Fruit fly (Drosophila melanogaster) whole organism, embryonic: ENCODE measurements around the gene Sec20.

Experiments
- Adf1 ChIP-seq: fragments of 200-800 bp; sonication (Bioruptor generic); IDR thresholded peaks from 2 replicates; pipeline ENCODE4 v1.3.6; 2022; ENCODE audit warnings: missing biosample characterization, missing genetic modification characterization
- B-H2 ChIP-seq: fragments of 200-800 bp; sonication (Bioruptor generic); optimal IDR thresholded peaks from 2 replicates; lab custom pipeline; 2018; ENCODE audit warnings: missing biosample characterization, mild to moderate bottlenecking, missing genetic modification characterization
- Blimp-1 ChIP-seq: fragments of 200-800 bp; sonication (Bioruptor generic); optimal IDR thresholded peaks from 3 replicates; lab custom pipeline; 2018; ENCODE audit warnings: missing biosample characterization, missing genetic modification characterization, mild to moderate bottlenecking, moderate library complexity, missing genetic modification reagents
- CG15479 ChIP-seq: fragments of 200-800 bp; sonication (Bioruptor generic); optimal IDR thresholded peaks from 3 replicates; lab custom pipeline; 2019; ENCODE audit warnings: missing biosample characterization, mild to moderate bottlenecking, missing genetic modification characterization, moderate library complexity
- CG15601 ChIP-seq: fragments of 200-800 bp; sonication (Bioruptor generic); optimal IDR thresholded peaks from 3 replicates; lab custom pipeline; 2019; ENCODE audit warnings: missing biosample characterization, mild to moderate bottlenecking, missing genetic modification characterization, moderate library complexity
- CG1602 ChIP-seq: fragments of 200-800 bp; sonication (Bioruptor generic); optimal IDR thresholded peaks from 3 replicates; lab custom pipeline; 2016; ENCODE audit warnings: missing biosample characterization, missing genetic modification characterization
- CG17568 ChIP-seq: fragments of 200-800 bp; sonication (Bioruptor generic); optimal IDR thresholded peaks from 2 replicates; lab custom pipeline; 2018; ENCODE audit warnings: missing biosample characterization, mild to moderate bottlenecking, missing genetic modification characterization, moderate library complexity
- CG2120 ChIP-seq: fragments of 200-800 bp; sonication (Bioruptor generic); optimal IDR thresholded peaks from 3 replicates; lab custom pipeline; 2016; ENCODE audit warnings: missing biosample characterization, missing genetic modification characterization
- CG2129 ChIP-seq: fragments of 200-800 bp; sonication (Bioruptor generic); IDR thresholded peaks from 2 replicates; pipeline ENCODE4 v1.3.6; 2022; ENCODE audit warnings: missing biosample characterization, missing genetic modification characterization; ENCODE audit not compliant: partially characterized antibody
- CG3281 ChIP-seq: fragments of 200-800 bp; sonication (Bioruptor generic); optimal IDR thresholded peaks from 3 replicates; lab custom pipeline; 2017; ENCODE audit warnings: missing biosample characterization, mild to moderate bottlenecking, missing genetic modification characterization
- CG3838 ChIP-seq: fragments of 200-800 bp; sonication (Bioruptor generic); optimal IDR thresholded peaks from 3 replicates; lab custom pipeline; 2016; ENCODE audit warnings: missing biosample characterization, missing genetic modification characterization
- CG6765 ChIP-seq: fragments of 200-800 bp; sonication (Bioruptor generic); optimal IDR thresholded peaks from 3 replicates; lab custom pipeline; 2017; ENCODE audit warnings: missing biosample characterization, mild to moderate bottlenecking, missing genetic modification characterization
- CG7963 ChIP-seq: fragments of 200-800 bp; sonication (Bioruptor generic); IDR thresholded peaks from 3 replicates; pipeline ENCODE4 v1.3.6; 2022; ENCODE audit warnings: missing biosample characterization, missing genetic modification characterization; ENCODE audit not compliant: partially characterized antibody
- CG7987 ChIP-seq: fragments of 200-800 bp; sonication (Bioruptor generic); optimal IDR thresholded peaks from 2 replicates; lab custom pipeline; 2018; ENCODE audit warnings: missing biosample characterization, mild to moderate bottlenecking, missing genetic modification characterization, moderate library complexity
- CoRest ChIP-seq: fragments of 200-800 bp; sonication (Bioruptor generic); optimal IDR thresholded peaks from 3 replicates; lab custom pipeline; 2018; ENCODE audit warnings: missing biosample characterization, mild to moderate bottlenecking, missing genetic modification characterization, moderate library complexity
- Dad ChIP-seq: fragments of 200-800 bp; sonication (Bioruptor generic); optimal IDR thresholded peaks from 3 replicates; lab custom pipeline; 2016; ENCODE audit warnings: missing biosample characterization, missing genetic modification characterization
- Deaf1 ChIP-seq: fragments of 200-800 bp; optimal IDR thresholded peaks from 3 replicates; lab custom pipeline; 2019; ENCODE audit warnings: missing biosample characterization, mild to moderate bottlenecking, missing genetic modification characterization, moderate library complexity
- Dfd ChIP-seq, 2 experiments: fragments of >200 bp; optimal IDR thresholded peaks; 2 replicates each; lab custom pipeline; 2017; ENCODE audit warnings: missing biosample characterization in 2 of 2, missing genetic modification characterization in 2 of 2
- Dll ChIP-seq: fragments of 200-800 bp; sonication (Bioruptor generic); IDR thresholded peaks from 4 replicates; pipeline ENCODE4 v1.3.6; 2022; ENCODE audit warnings: missing biosample characterization, missing genetic modification characterization; ENCODE audit not compliant: partially characterized antibody
- Doc3 ChIP-seq: fragments of 200-800 bp; sonication (Bioruptor generic); IDR thresholded peaks from 3 replicates; pipeline ENCODE4 v1.3.6; 2022; ENCODE audit warnings: missing biosample characterization, missing genetic modification characterization; ENCODE audit not compliant: partially characterized antibody
- Dref ChIP-seq: fragments of 200-800 bp; sonication (Bioruptor generic); IDR thresholded peaks from 2 replicates; pipeline ENCODE4 v1.3.6; 2022; ENCODE audit warnings: missing biosample characterization, missing genetic modification characterization
- Fer2 ChIP-seq: fragments of 200-800 bp; sonication (Bioruptor generic); optimal IDR thresholded peaks from 2 replicates; lab custom pipeline; 2018; ENCODE audit warnings: missing biosample characterization, mild to moderate bottlenecking, missing genetic modification characterization, moderate library complexity
- Gug ChIP-seq: fragments of 200-800 bp; sonication (Bioruptor generic); IDR thresholded peaks from 4 replicates; pipeline ENCODE4 v1.3.6; 2022; ENCODE audit warnings: missing biosample characterization, missing genetic modification characterization
- H15 ChIP-seq: fragments of 200-800 bp; sonication (Bioruptor generic); IDR thresholded peaks from 3 replicates; pipeline ENCODE4 v1.3.6; 2022; ENCODE audit warnings: missing biosample characterization, missing genetic modification characterization
- Hsf ChIP-seq: fragments of 200-800 bp; sonication (Bioruptor generic); optimal IDR thresholded peaks from 3 replicates; lab custom pipeline; 2016; ENCODE audit warnings: missing biosample characterization, missing genetic modification characterization
- Lpt ChIP-seq: fragments of >200 bp; optimal IDR thresholded peaks from 2 replicates; lab custom pipeline; 2018; ENCODE audit warnings: missing biosample characterization, missing genetic modification characterization
- Sry-β ChIP-seq: fragments of 200-800 bp; sonication (Bioruptor generic); optimal IDR thresholded peaks from 2 replicates; lab custom pipeline; 2018; ENCODE audit warnings: missing biosample characterization, mild to moderate bottlenecking, missing genetic modification characterization, moderate library complexity
- Xbp1 ChIP-seq: fragments of 200-800 bp; sonication (Bioruptor generic); optimal IDR thresholded peaks from 3 replicates; lab custom pipeline; 2016; ENCODE audit warnings: missing biosample characterization, mild to moderate bottlenecking, missing genetic modification characterization
- ab ChIP-seq: fragments of 200-800 bp; sonication (Bioruptor generic); optimal IDR thresholded peaks from 2 replicates; lab custom pipeline; 2016; ENCODE audit warnings: missing biosample characterization, missing genetic modification characterization
- ap ChIP-seq: fragments of 200-800 bp; sonication (Bioruptor generic); IDR thresholded peaks from 2 replicates; pipeline ENCODE4 v1.3.6; 2022; ENCODE audit warnings: missing biosample characterization, missing genetic modification characterization
- bcd ChIP-seq: fragments of 200-800 bp; sonication (Bioruptor generic); optimal IDR thresholded peaks from 2 replicates; lab custom pipeline; 2017; ENCODE audit warnings: missing biosample characterization, mild to moderate bottlenecking, missing genetic modification characterization
- bowl ChIP-seq: fragments of 200-800 bp; sonication (Bioruptor generic); IDR thresholded peaks from 2 replicates; pipeline ENCODE4 v1.3.6; 2022; ENCODE audit warnings: missing biosample characterization, missing genetic modification characterization
- chif ChIP-seq, 2 experiments: fragments of 200-800 bp; sonication (Bioruptor generic); optimal IDR thresholded peaks; 3 replicates each; lab custom pipeline; 2016; ENCODE audit warnings: missing biosample characterization in 2 of 2, missing genetic modification characterization in 2 of 2
- dan ChIP-seq: fragments of 200-800 bp; sonication (Bioruptor generic); IDR thresholded peaks from 2 replicates; pipeline ENCODE4 v1.3.6; 2022; ENCODE audit warnings: missing biosample characterization, missing genetic modification characterization
- danr ChIP-seq: fragments of 200-800 bp; sonication (Bioruptor generic); IDR thresholded peaks from 2 replicates; pipeline ENCODE4 v1.3.6; 2022; ENCODE audit warnings: missing biosample characterization, missing genetic modification characterization
- esg ChIP-seq: fragments of 200-800 bp; sonication (Bioruptor generic); conservative IDR thresholded peaks from 2 replicates; pipeline ENCODE4 v1.3.6; 2022; ENCODE audit warnings: missing biosample characterization, missing genetic modification characterization
- eve ChIP-seq, 2 experiments: fragments of >200 bp; optimal IDR thresholded peaks; 2 replicates each; lab custom pipeline; 2017; ENCODE audit warnings: missing biosample characterization in 2 of 2, missing genetic modification characterization in 2 of 2
- gce ChIP-seq: fragments of 200-800 bp; sonication (Bioruptor generic); IDR thresholded peaks from 3 replicates; pipeline ENCODE4 v1.3.6; 2022; ENCODE audit warnings: missing biosample characterization, missing genetic modification characterization
- grn ChIP-seq: fragments of 200-800 bp; sonication (Bioruptor generic); optimal IDR thresholded peaks from 3 replicates; lab custom pipeline; 2017; ENCODE audit warnings: missing biosample characterization, missing genetic modification characterization
- her ChIP-seq: fragments of 200-800 bp; sonication (Bioruptor generic); optimal IDR thresholded peaks from 2 replicates; lab custom pipeline; 2016; ENCODE audit warnings: missing biosample characterization, missing genetic modification characterization
- ind ChIP-seq: fragments of 200-800 bp; sonication (Bioruptor generic); optimal IDR thresholded peaks from 3 replicates; lab custom pipeline; 2016; ENCODE audit warnings: missing biosample characterization, missing genetic modification characterization
- inv ChIP-seq: fragments of 200-800 bp; sonication (Bioruptor generic); IDR thresholded peaks from 2 replicates; pipeline ENCODE4 v1.3.6; 2022; ENCODE audit warnings: missing biosample characterization, missing genetic modification characterization; ENCODE audit not compliant: partially characterized antibody
- kah ChIP-seq: fragments of 200-800 bp; sonication (Bioruptor generic); optimal IDR thresholded peaks from 2 replicates; lab custom pipeline; 2018; ENCODE audit warnings: missing biosample characterization, mild to moderate bottlenecking, missing genetic modification characterization
- lab ChIP-seq: fragments of 200-800 bp; sonication (Bioruptor generic); optimal IDR thresholded peaks from 3 replicates; lab custom pipeline; 2017; ENCODE audit warnings: missing biosample characterization, missing genetic modification characterization, mild to moderate bottlenecking, moderate library complexity, missing genetic modification reagents
- maf-S ChIP-seq: fragments of 200-800 bp; sonication (Bioruptor generic); optimal IDR thresholded peaks from 2 replicates; lab custom pipeline; 2016; ENCODE audit warnings: missing biosample characterization, missing genetic modification characterization
- otp ChIP-seq: fragments of 200-800 bp; sonication (Bioruptor generic); IDR thresholded peaks from 3 replicates; pipeline ENCODE4, ENCODE4 v1.3.6; 2022; ENCODE audit warnings: missing biosample characterization, missing genetic modification characterization
- peb ChIP-seq: fragments of 200-800 bp; sonication (Bioruptor generic); IDR thresholded peaks from 2 replicates; pipeline ENCODE4 v1.3.6; 2022; ENCODE audit warnings: missing biosample characterization, missing genetic modification characterization
- sima ChIP-seq: fragments of 200-800 bp; sonication (Bioruptor generic); optimal IDR thresholded peaks from 2 replicates; lab custom pipeline; 2016; ENCODE audit warnings: missing biosample characterization, missing genetic modification characterization
- slbo ChIP-seq: fragments of 200-800 bp; sonication (Bioruptor generic); IDR thresholded peaks from 2 replicates; pipeline ENCODE4 v1.3.6; 2022; ENCODE audit warnings: missing biosample characterization, missing genetic modification characterization
- tgo ChIP-seq: fragments of 200-800 bp; sonication (Bioruptor generic); IDR thresholded peaks from 3 replicates; pipeline ENCODE4 v1.3.6; 2022; ENCODE audit warnings: missing biosample characterization, missing genetic modification characterization

Sec20 gene

dm6 chr3R:5794267-5795089 lies 29.9 kb downstream of the Sec20 start, which contains the start of the genes PSMG1 and CG10979 (continued):
- TF ChIP-seq slbo (GFP tag; lab: Robert Waterston, UW): no peak
- TF ChIP-seq lab (GFP tag; lab: Kevin White, UChicago): no peak
- TF ChIP-seq Blimp-1 (GFP tag; lab: Kevin White, UChicago): no peak
- TF ChIP-seq CG6765 (GFP tag; lab: Kevin White, UChicago): no peak
- TF ChIP-seq CG7963 (GFP tag; lab: Robert Waterston, UW): no peak
- TF ChIP-seq CG3281 (GFP tag; lab: Kevin White, UChicago): no peak
- TF ChIP-seq peb (GFP tag; lab: Robert Waterston, UW): no peak
- TF ChIP-seq ab (GFP tag; lab: Kevin White, UChicago): no peak
- no peak for TF ChIP-seq otp (GFP tag; lab: Robert Waterston, UW)
- no peak for TF ChIP-seq Fer2 (tag; lab: Kevin White, UChicago)
- no peak for TF ChIP-seq CG7987 (GFP tag; lab: Kevin White, UChicago)
- no peak for TF ChIP-seq Lpt (GFP tag; lab: Kevin White, UChicago)
- TF ChIP-seq Doc3 (GFP tag; lab: Robert Waterston, UW): no peak
- no peak for TF ChIP-seq danr
- no peak for TF ChIP-seq bowl (GFP tag; lab: Robert Waterston, UW)
- no peak for TF ChIP-seq Dfd (GFP tag; optimal IDR thresholded peaks at IDR 0.05; lab: Kevin White, UChicago)
- no peak for TF ChIP-seq maf-S (GFP tag; lab: Kevin White, UChicago)
- no peak for TF ChIP-seq Xbp1 (GFP tag; lab: Kevin White, UChicago)
- no peak for TF ChIP-seq Adf1 (GFP tag; lab: Robert Waterston, UW)
- no peak for TF ChIP-seq grn (GFP tag; lab: Kevin White, UChicago)
- TF ChIP-seq Dref (GFP tag; lab: Robert Waterston, UW): no peak
- no peak for TF ChIP-seq CG15479 (GFP tag; lab: Kevin White, UChicago)
- no peak for TF ChIP-seq kah
- no peak for TF ChIP-seq CG15601 (tag; lab: Kevin White, UChicago)
- TF ChIP-seq her (GFP tag; lab: Kevin White, UChicago): no peak
- no peak for TF ChIP-seq inv (GFP tag; lab: Robert Waterston, UW)
- no peak for TF ChIP-seq bcd
- no peak for TF ChIP-seq eve (GFP tag; optimal IDR thresholded peaks at IDR 0.05; lab: Kevin White, UChicago)
- no peak for TF ChIP-seq chif (GFP tag; optimal IDR thresholded peaks at IDR 0.05; lab: Kevin White, UChicago)
- TF ChIP-seq esg: no peak
- no peak for TF ChIP-seq Dad (GFP tag; lab: Kevin White, UChicago)
- no peak for TF ChIP-seq tgo (GFP tag; lab: Robert Waterston, UW)
- no peak for TF ChIP-seq CG17568 (GFP tag; lab: Kevin White, UChicago)
- no peak for TF ChIP-seq Gug (GFP tag; lab: Robert Waterston, UW)
- TF ChIP-seq ap: no peak
- 0 out of 3 replicates have a peak, but pooled peaks have one; percentile 29 for TF ChIP-seq H15 (GFP tag; lab: Robert Waterston, UW)
- no peak for TF ChIP-seq gce (GFP tag; lab: Robert Waterston, UW)
- no peak for TF ChIP-seq Hsf (GFP tag; lab: Kevin White, UChicago)
- no peak for TF ChIP-seq Dll (GFP tag; lab: Robert Waterston, UW)
- TF ChIP-seq sima (GFP tag; lab: Kevin White, UChicago): no peak
- TF ChIP-seq ind: no peak
- no peak for TF ChIP-seq CG2120
- no peak for TF ChIP-seq Deaf1 (tag; lab: Kevin White, UChicago)
- TF ChIP-seq CG1602: no peak
- TF ChIP-seq CG2129: no peak
- no peak for TF ChIP-seq dan (GFP tag; lab: Robert Waterston, UW)
- TF ChIP-seq CoRest (tag; lab: Kevin White, UChicago): peak; percentile 31
- TF ChIP-seq CG3838 (GFP tag; lab: Kevin White, UChicago): no peak
- TF ChIP-seq B-H2 (GFP tag; lab: Kevin White, UChicago): no peak
- no peak for TF ChIP-seq Sry-β (GFP tag; lab: Kevin White, UChicago)
